Worm (Caenorhabditis elegans): Measurements from ENCODE around the gene F14F3.5.
A peak's percentile ranks its signal among the peaks of the same experiment; 100 is the strongest.

F14F3.5 gene

DNA sequence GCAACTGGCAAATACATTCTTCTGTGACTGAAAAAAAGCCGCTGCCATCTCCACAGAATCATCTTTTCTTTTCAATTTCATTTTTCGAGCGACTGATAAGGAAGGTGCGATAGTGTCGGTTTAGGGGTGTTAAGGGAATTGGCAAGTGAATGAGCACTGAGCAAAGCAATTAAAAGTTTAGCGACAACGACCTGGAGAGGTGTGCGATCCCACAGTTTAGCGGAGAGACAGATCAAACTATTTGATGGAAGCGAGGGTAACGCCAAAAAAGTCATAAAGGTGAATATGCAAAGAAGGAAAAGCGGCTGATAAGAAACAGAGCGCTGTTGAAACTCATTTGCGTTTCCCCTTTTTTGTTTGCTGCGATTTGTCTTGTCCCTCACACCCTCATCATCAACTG lies at the start of gene F14F3.5, which contains the start of gene slcf-1:
Gene F14F3.5, minus strand, starts transcription at position 234 of the 400 bp plus-strand sequence.
Gene slcf-1, plus strand, starts transcription at position 302 of the 400 bp plus-strand sequence.
- TF ChIP-seq ceh-39 (tag; optimal IDR thresholded peaks at IDR 0.05) (no peak), sptf-1 (tag; optimal IDR thresholded peaks at IDR 0.05) (no peak), elt-1 (tag; optimal IDR thresholded peaks at IDR 0.05; ENCODE audit: borderline replicate concordance, insufficient read depth) (no peak), nhr-76 (tag; optimal IDR thresholded peaks at IDR 0.05) (no peak), nhr-28 (tag; optimal IDR thresholded peaks at IDR 0.05) (no peak), lin-32 (GFP tag; optimal IDR thresholded peaks at IDR 0.05) (no peak), tbx-8 (GFP tag; optimal IDR thresholded peaks at IDR 0.05) (no peak), zip-8 (tag; optimal IDR thresholded peaks at IDR 0.05) (no peak), drap-1 (GFP tag; optimal IDR thresholded peaks at IDR 0.05) (no peak), hlh-1 (tag; optimal IDR thresholded peaks at IDR 0.05) (no peak), lsy-2 (tag; optimal IDR thresholded peaks at IDR 0.05) (no peak), unc-39 (tag; optimal IDR thresholded peaks at IDR 0.05) (no peak), unc-62 (GFP tag; optimal IDR thresholded peaks at IDR 0.05) (no peak), ztf-11 (tag; optimal IDR thresholded peaks at IDR 0.05) (no peak), ces-1 (GFP tag; optimal IDR thresholded peaks at IDR 0.05) (no peak), elt-3 (tag; optimal IDR thresholded peaks at IDR 0.05) (no peak)

DNA sequence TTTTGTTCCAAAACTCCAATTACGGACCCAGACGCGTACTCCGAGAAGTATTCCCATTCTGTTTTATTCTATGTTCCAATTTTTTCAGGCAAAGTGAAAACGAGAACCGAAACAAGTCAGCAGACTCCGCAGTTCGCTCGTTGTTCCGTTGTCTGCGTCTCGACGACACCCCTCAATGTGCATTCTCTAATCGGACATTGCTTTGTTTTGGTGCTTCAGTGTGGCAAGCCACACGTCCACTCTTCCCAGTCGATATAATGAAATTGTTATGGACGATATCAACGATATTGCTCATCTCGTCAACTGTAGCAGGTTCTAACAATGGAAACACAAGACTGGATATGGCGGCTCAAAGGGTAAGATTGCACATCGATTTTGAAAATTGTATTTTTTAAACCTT lies 47.8 kb upstream of the F14F3.5 start, which contains the start of gene nhx-5:
Gene nhx-5, plus strand, starts transcription at position 82 of the 400 bp plus-strand sequence.
- TF ChIP-seq unc-62 (GFP tag; optimal IDR thresholded peaks at IDR 0.05) (no peak), zip-8 (tag; optimal IDR thresholded peaks at IDR 0.05) (no peak), mab-5 (tag; optimal IDR thresholded peaks at IDR 0.05) (no peak), ces-1 (GFP tag; optimal IDR thresholded peaks at IDR 0.05) (peak; percentile 51)

DNA sequence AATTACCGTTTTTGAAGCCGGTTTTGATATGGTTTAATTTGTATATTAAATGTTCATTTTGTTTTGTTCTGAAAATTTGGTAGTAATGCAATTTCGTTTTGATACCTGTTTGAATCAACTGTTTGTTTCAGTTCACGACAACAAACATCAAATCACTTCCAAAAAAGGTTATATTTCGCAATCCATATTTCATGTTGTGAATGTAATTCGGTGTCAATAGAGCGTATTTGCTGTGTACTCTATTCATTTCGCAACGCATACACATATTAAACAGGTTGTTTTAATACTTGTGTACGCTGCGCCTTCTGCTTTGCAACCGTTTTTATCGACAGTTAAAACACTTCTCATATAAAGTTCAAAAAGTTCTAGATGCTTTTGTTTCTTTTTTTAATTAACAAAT lies 47.4 kb upstream of the F14F3.5 start:
- TF ChIP-seq mep-1 (tag; optimal IDR thresholded peaks at IDR 0.05) (peak; percentile 21), ham-2 (GFP tag; optimal IDR thresholded peaks at IDR 0.05) (no peak), tbx-8 (GFP tag; optimal IDR thresholded peaks at IDR 0.05) (no peak), nhr-237 (tag; optimal IDR thresholded peaks at IDR 0.05) (peak; percentile 82), ceh-83 (GFP tag; optimal IDR thresholded peaks at IDR 0.05) (no peak), pha-4 (tag; optimal IDR thresholded peaks at IDR 0.05) (peak; percentile 64), ces-1 (GFP tag; optimal IDR thresholded peaks at IDR 0.05) (peak; percentile 19), elt-3 (tag; optimal IDR thresholded peaks at IDR 0.05) (peak; percentile 47), unc-62 (GFP tag; optimal IDR thresholded peaks at IDR 0.05) (peak; percentile 2)

DNA sequence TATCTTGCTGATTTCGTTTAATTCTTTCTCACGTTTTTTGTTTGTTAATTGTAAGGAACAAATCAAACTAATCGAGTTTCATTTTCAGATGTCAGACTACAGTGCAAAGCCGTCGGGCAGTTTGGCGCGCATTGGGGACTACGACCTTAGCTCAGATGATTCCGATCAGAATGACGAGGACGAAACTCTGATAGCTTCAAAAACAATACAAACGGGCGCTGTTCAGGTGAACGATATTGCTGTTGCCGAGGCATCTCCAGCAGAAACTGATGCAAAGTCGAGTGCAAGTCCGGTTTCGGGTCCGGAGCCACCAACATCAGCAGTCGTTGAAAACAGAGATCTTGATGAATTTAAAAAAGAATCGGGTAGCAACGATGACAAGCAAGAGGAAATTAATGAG lies 40.2 kb upstream of the F14F3.5 start, which contains the start of gene bet-2:
Gene bet-2, plus strand, starts transcription at position 89 of the 400 bp plus-strand sequence.
- no peak for TF ChIP-seq ceh-83 (GFP tag; optimal IDR thresholded peaks at IDR 0.05)
- TF ChIP-seq tbx-8 (GFP tag; optimal IDR thresholded peaks at IDR 0.05): no peak
- no peak for TF ChIP-seq cnd-1 (tag; optimal IDR thresholded peaks at IDR 0.05)
- no peak for TF ChIP-seq mls-2 (tag; optimal IDR thresholded peaks at IDR 0.05)
- TF ChIP-seq unc-39 (tag; optimal IDR thresholded peaks at IDR 0.05): no peak
- no peak for TF ChIP-seq M03D4.4 (tag; optimal IDR thresholded peaks at IDR 0.05)
- no peak for TF ChIP-seq flh-1 (GFP tag; optimal IDR thresholded peaks at IDR 0.05)
- no peak for TF ChIP-seq sptf-1 (tag; optimal IDR thresholded peaks at IDR 0.05)
- no peak for TF ChIP-seq nhr-2 (tag; optimal IDR thresholded peaks at IDR 0.05)
- no peak for TF ChIP-seq unc-62 (GFP tag; optimal IDR thresholded peaks at IDR 0.05)
- no peak for TF ChIP-seq lin-13 (tag; optimal IDR thresholded peaks at IDR 0.05)
- no peak for TF ChIP-seq ham-2 (GFP tag; optimal IDR thresholded peaks at IDR 0.05)
- TF ChIP-seq nhr-237 (tag; optimal IDR thresholded peaks at IDR 0.05): no peak
- TF ChIP-seq blmp-1 (tag; optimal IDR thresholded peaks at IDR 0.05): no peak
- TF ChIP-seq elt-1 (tag; optimal IDR thresholded peaks at IDR 0.05; ENCODE audit: borderline replicate concordance, insufficient read depth): no peak
- TF ChIP-seq drap-1 (GFP tag; optimal IDR thresholded peaks at IDR 0.05): no peak

DNA sequence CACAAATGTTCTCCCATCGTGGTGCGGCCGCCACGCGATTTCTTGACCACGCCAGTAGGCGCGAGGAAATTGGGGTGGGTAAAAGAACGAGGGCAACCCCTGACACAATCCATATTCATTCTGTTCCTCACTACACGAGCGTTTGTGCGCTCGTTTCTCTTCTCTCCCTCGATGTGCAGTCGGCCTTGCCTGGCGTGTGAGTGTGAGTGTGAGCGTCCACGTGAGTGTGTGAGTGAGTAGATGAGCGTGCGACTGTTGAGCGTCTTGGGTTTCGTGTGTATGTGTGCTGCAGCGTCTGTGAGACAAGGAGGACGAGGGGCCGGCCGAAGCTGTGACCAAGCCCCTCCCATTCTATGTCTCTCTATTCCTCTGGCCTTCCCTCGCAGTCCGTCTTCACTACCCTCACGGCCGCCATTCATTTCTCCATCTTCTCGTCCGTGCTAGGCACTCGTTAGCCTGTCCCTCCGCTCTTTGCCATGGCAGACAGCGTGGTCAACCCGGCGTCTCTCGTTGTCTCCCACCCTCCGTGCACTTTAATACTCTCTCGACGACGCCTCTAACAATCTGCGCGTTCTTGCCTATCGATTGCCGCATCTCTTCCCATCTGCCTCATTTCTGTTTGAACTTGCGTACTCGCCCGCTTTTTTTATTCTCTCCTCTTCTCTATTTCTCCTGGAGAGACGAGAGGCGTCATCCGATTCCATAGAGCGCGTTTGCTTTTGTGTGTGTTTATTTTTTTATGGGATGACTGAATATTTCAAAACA lies 39.5 kb upstream of the F14F3.5 start:
- peak; percentile 77 for TF ChIP-seq nhr-2 (tag; optimal IDR thresholded peaks at IDR 0.05)
- TF ChIP-seq flh-1 (GFP tag; optimal IDR thresholded peaks at IDR 0.05): peak; percentile 31
- peak; percentile 90 for TF ChIP-seq nhr-237 (tag; optimal IDR thresholded peaks at IDR 0.05)
- TF ChIP-seq mab-5 (tag; optimal IDR thresholded peaks at IDR 0.05): peak; percentile 58
- no peak for TF ChIP-seq nhr-12 (tag; optimal IDR thresholded peaks at IDR 0.05)
- peak; percentile 46 for TF ChIP-seq nhr-76 (tag; optimal IDR thresholded peaks at IDR 0.05)
- no peak for TF ChIP-seq nhr-28 (tag; optimal IDR thresholded peaks at IDR 0.05)
- no peak for TF ChIP-seq elt-3 (tag; optimal IDR thresholded peaks at IDR 0.05)
- no peak for TF ChIP-seq snpc-4 (tag; optimal IDR thresholded peaks at IDR 0.05)
- no peak for TF ChIP-seq ceh-43 (GFP tag; optimal IDR thresholded peaks at IDR 0.05)
- peak; percentile 80 for TF ChIP-seq hlh-1 (tag; optimal IDR thresholded peaks at IDR 0.05)
- TF ChIP-seq mls-2 (tag; optimal IDR thresholded peaks at IDR 0.05): peak; percentile 86
- peak; percentile 93 for TF ChIP-seq ces-1 (GFP tag; optimal IDR thresholded peaks at IDR 0.05)
- TF ChIP-seq unc-39 (tag; optimal IDR thresholded peaks at IDR 0.05): peak; percentile 30
- TF ChIP-seq elt-1 (tag; optimal IDR thresholded peaks at IDR 0.05; ENCODE audit: borderline replicate concordance, insufficient read depth): peak; percentile 9
- peak; percentile 65 for TF ChIP-seq lin-13 (tag; optimal IDR thresholded peaks at IDR 0.05)
- TF ChIP-seq pha-4 (tag; optimal IDR thresholded peaks at IDR 0.05): peak; percentile 70
- peak; percentile 100 for TF ChIP-seq ham-2 (GFP tag; optimal IDR thresholded peaks at IDR 0.05)
- peak; percentile 77 for TF ChIP-seq M03D4.4 (tag; optimal IDR thresholded peaks at IDR 0.05)
- TF ChIP-seq unc-62 (GFP tag; optimal IDR thresholded peaks at IDR 0.05): peak; percentile 54
- TF ChIP-seq mep-1 (tag; optimal IDR thresholded peaks at IDR 0.05): peak; percentile 95
- peak; percentile 26 for TF ChIP-seq zip-8 (tag; optimal IDR thresholded peaks at IDR 0.05)
- TF ChIP-seq lin-32 (GFP tag; optimal IDR thresholded peaks at IDR 0.05): peak; percentile 25
- TF ChIP-seq drap-1 (GFP tag; optimal IDR thresholded peaks at IDR 0.05): peak; percentile 66
- TF ChIP-seq unc-120 (tag; optimal IDR thresholded peaks at IDR 0.05; ENCODE audit: poor library complexity, severe bottlenecking): peak; percentile 93
- TF ChIP-seq cnd-1 (tag; optimal IDR thresholded peaks at IDR 0.05): peak; percentile 70
- TF ChIP-seq tbx-8 (GFP tag; optimal IDR thresholded peaks at IDR 0.05): peak; percentile 15
- TF ChIP-seq ztf-11 (tag; optimal IDR thresholded peaks at IDR 0.05): peak; percentile 78
- peak; percentile 54 for TF ChIP-seq lsy-2 (tag; optimal IDR thresholded peaks at IDR 0.05)
- TF ChIP-seq bed-3 (GFP tag; optimal IDR thresholded peaks at IDR 0.05): no peak
- peak; percentile 79 for TF ChIP-seq sptf-1 (tag; optimal IDR thresholded peaks at IDR 0.05)
- TF ChIP-seq ceh-83 (GFP tag; optimal IDR thresholded peaks at IDR 0.05): peak; percentile 61
